Worm (Caenorhabditis elegans): Measurements from ENCODE around the gene C34C12.6.

Gene C34C12.6

ce11 chrIII:3519505-3519904, 37.1 kb downstream of the C34C12.6 start, which contains the start of gene hmit-1.3 (continued):
- TF ChIP-seq daf-16 (GFP tag; optimal IDR thresholded peaks at IDR 0.05), result no peak
- TF ChIP-seq daf-16 (tag; optimal IDR thresholded peaks at IDR 0.05), result peak; percentile 71
- no peak for TF ChIP-seq tag-97 (GFP tag; IDR thresholded peaks at IDR 0.05)
- TF ChIP-seq nhr-11 (tag; optimal IDR thresholded peaks at IDR 0.05), result no peak
- TF ChIP-seq ztf-11 (tag; optimal IDR thresholded peaks at IDR 0.05), result no peak
- TF ChIP-seq tra-1 (GFP tag; IDR thresholded peaks at IDR 0.05), result no peak
- TF ChIP-seq ZK337.2 (GFP tag; IDR thresholded peaks at IDR 0.05), result no peak
- TF ChIP-seq nhr-10 (tag; optimal IDR thresholded peaks at IDR 0.05), result no peak
- no peak for TF ChIP-seq daf-12 (tag; optimal IDR thresholded peaks at IDR 0.05)
- TF ChIP-seq dmd-6 (GFP tag; IDR thresholded peaks at IDR 0.05), result 0 out of 2 replicates have a peak, but pooled peaks have one; percentile 15
- no peak for TF ChIP-seq T20F7.1 (GFP tag; optimal IDR thresholded peaks at IDR 0.05)
- no peak for TF ChIP-seq egl-27 (tag; optimal IDR thresholded peaks at IDR 0.05)
- no peak for TF ChIP-seq nhr-76 (tag; optimal IDR thresholded peaks at IDR 0.05)
- TF ChIP-seq ctbp-1 (GFP tag; IDR thresholded peaks at IDR 0.05), result no peak
- no peak for TF ChIP-seq arid-1 (GFP tag; conservative IDR thresholded peaks at IDR 0.05)
- TF ChIP-seq fos-1 (tag; optimal IDR thresholded peaks at IDR 0.05), result no peak
- TF ChIP-seq unc-62 (GFP tag; optimal IDR thresholded peaks at IDR 0.05 in 1 of 2), result no peak
- no peak for TF ChIP-seq unc-62 (tag; optimal IDR thresholded peaks at IDR 0.05)
- TF ChIP-seq nhr-41 (GFP tag; IDR thresholded peaks at IDR 0.05), result no peak
- TF ChIP-seq aha-1 (tag), result peak; percentile 86
- TF ChIP-seq Y105C5A.15 (GFP tag; IDR thresholded peaks at IDR 0.05), result no peak
- TF ChIP-seq dmd-9 (GFP tag; IDR thresholded peaks at IDR 0.05), result no peak
- TF ChIP-seq vab-7 (GFP tag; IDR thresholded peaks at IDR 0.05), result no peak
- no peak for TF ChIP-seq duxl-1 (tag; optimal IDR thresholded peaks at IDR 0.05; ENCODE audit: poor library complexity)
- TF ChIP-seq madf-9 (GFP tag; conservative IDR thresholded peaks at IDR 0.05), result no peak
- no peak for TF ChIP-seq ces-1 (GFP tag; optimal IDR thresholded peaks at IDR 0.05)
- no peak for TF ChIP-seq mdl-1 (tag; optimal IDR thresholded peaks at IDR 0.05)

- TF ChIP-seq nhr-77 (tag; optimal IDR thresholded peaks at IDR 0.05), result no peak
- no peak for TF ChIP-seq daf-8 (GFP tag; IDR thresholded peaks at IDR 0.05)
- no peak for TF ChIP-seq snpc-1.2 (GFP tag; IDR thresholded peaks at IDR 0.05)
- no peak for TF ChIP-seq lin-38 (GFP tag; IDR thresholded peaks at IDR 0.05)
- TF ChIP-seq nhr-28 (tag; optimal IDR thresholded peaks at IDR 0.05), result peak; percentile 65
- TF ChIP-seq lin-1 (GFP tag; IDR thresholded peaks at IDR 0.05), result 0 out of 2 replicates have a peak, but pooled peaks have one; percentile 50
- no peak for TF ChIP-seq Y105C5A.15 (GFP tag; IDR thresholded peaks at IDR 0.05)
- TF ChIP-seq mxl-2 (GFP tag; conservative IDR thresholded peaks at IDR 0.05), result 0 out of 2 replicates have a peak, but pooled peaks have one; percentile 21
- TF ChIP-seq daf-16 (GFP tag; optimal IDR thresholded peaks at IDR 0.05), result no peak
- TF ChIP-seq daf-16 (tag; optimal IDR thresholded peaks at IDR 0.05), result peak; percentile 67
- no peak for TF ChIP-seq Y48G9A.11 (GFP tag; IDR thresholded peaks at IDR 0.05)
- TF ChIP-seq dve-1 (tag; optimal IDR thresholded peaks at IDR 0.05; ENCODE audit: insufficient read depth), result peak; percentile 85
- no peak for TF ChIP-seq mes-2 (tag; optimal IDR thresholded peaks at IDR 0.05; ENCODE audit: poor library complexity, severe bottlenecking)
- no peak for TF ChIP-seq nhr-10 (tag; optimal IDR thresholded peaks at IDR 0.05)
- no peak for TF ChIP-seq unc-130 (GFP tag; optimal IDR thresholded peaks at IDR 0.05)
- TF ChIP-seq pqm-1 (tag; optimal IDR thresholded peaks at IDR 0.05), result peak; percentile 55
- TF ChIP-seq nhr-102 (tag; optimal IDR thresholded peaks at IDR 0.05), result peak; percentile 20
- TF ChIP-seq ceh-28 (tag; optimal IDR thresholded peaks at IDR 0.05), result no peak
- TF ChIP-seq nhr-48 (tag; optimal IDR thresholded peaks at IDR 0.05), result peak; percentile 77
- TF ChIP-seq dmd-6 (GFP tag; IDR thresholded peaks at IDR 0.05), result peak; percentile 92
- TF ChIP-seq hlh-30 (tag; optimal IDR thresholded peaks at IDR 0.05; ENCODE audit: insufficient read depth), result peak; percentile 61
- TF ChIP-seq hlh-11 (tag; optimal IDR thresholded peaks at IDR 0.05), result peak; percentile 74
- peak; percentile 79 for TF ChIP-seq mxl-3 (GFP tag; optimal IDR thresholded peaks at IDR 0.05)
- peak; percentile 71 for TF ChIP-seq aha-1 (tag)
- no peak for TF ChIP-seq Y5F2A.4 (GFP tag; optimal IDR thresholded peaks at IDR 0.05)
- TF ChIP-seq mdl-1 (tag; optimal IDR thresholded peaks at IDR 0.05), result peak in 1 of 2 experiments; percentile 52
- peak; percentile 52; the same call in 1 of the 2 replicates for TF ChIP-seq php-3 (GFP tag; IDR thresholded peaks at IDR 0.05)
- peak in 1 of 2 experiments; percentile 18 for TF ChIP-seq lsy-2 (tag; optimal IDR thresholded peaks at IDR 0.05)
These were observed 38.0 kb downstream of the C34C12.6 start for ce11 chrIII:3520417-3520816.
